Worm (Caenorhabditis elegans) whole organism, mixed stage, embryonic: Measurements from ENCODE around the gene idpa-2.

Experiments
- mab-5 ChIP-seq: fragments of 150-350 bp; optimal IDR thresholded peaks from 2 replicates; lab custom pipeline; 2014; ENCODE audit warnings: missing biosample characterization, missing genetic modification characterization
- pha-4 ChIP-seq: fragments of 150-350 bp; optimal IDR thresholded peaks from 2 replicates; lab custom pipeline; 2018; ENCODE audit warnings: missing biosample characterization, missing genetic modification reagents, missing genetic modification characterization
- unc-62 ChIP-seq: fragments of 150-350 bp; optimal IDR thresholded peaks from 2 replicates; lab custom pipeline; 2014; ENCODE audit warnings: missing biosample characterization, missing genetic modification reagents, missing genetic modification characterization

- no peak for TF ChIP-seq mab-5
- no peak for TF ChIP-seq unc-62 (GFP tag; lab: Kevin White, UChicago)
- no peak for TF ChIP-seq pha-4 (tag; lab: Kevin White, UChicago)
Measured at ce11 chrII:8829189-8829588, 36.6 kb upstream of the idpa-2 start, which contains the start of gene F46C5.2.
